Worm (Caenorhabditis elegans) whole organism, midembryonic: ENCODE data around the gene T07D3.4.

Experiments used
- T22C8.4 ChIP-seq: fragments of 200-800 bp; sonication (Bioruptor generic); IDR thresholded peaks from 2 replicates; pipeline ENCODE4 v1.3.6; 2022; ENCODE audit warnings: missing genetic modification characterization, missing compliant biosample characterization
- cog-1 ChIP-seq: sonication (generic microtip); optimal IDR thresholded peaks from 2 replicates; lab custom pipeline; 2016; ENCODE audit warnings: missing genetic modification characterization, missing compliant biosample characterization
- flt-1 ChIP-seq: fragments of 200-800 bp; sonication (Bioruptor generic); IDR thresholded peaks from 2 replicates; pipeline ENCODE4 v1.3.6; 2022; ENCODE audit warnings: missing genetic modification characterization, missing compliant biosample characterization
- klf-2 ChIP-seq: fragments of 200-800 bp; sonication (Bioruptor generic); conservative IDR thresholded peaks from 2 replicates; pipeline ENCODE4 v1.3.6; 2022; ENCODE audit warnings: missing genetic modification reagents, missing genetic modification characterization, missing compliant biosample characterization
- ref-1 ChIP-seq: fragments of 200-800 bp; sonication (Bioruptor generic); conservative IDR thresholded peaks from 2 replicates; pipeline ENCODE4 v1.3.6; 2022; ENCODE audit warnings: missing genetic modification reagents, missing genetic modification characterization, missing compliant biosample characterization
- tab-1 ChIP-seq: fragments of 200-800 bp; sonication (Bioruptor generic); IDR thresholded peaks from 2 replicates; pipeline ENCODE4 v1.3.6; 2022; ENCODE audit warnings: missing genetic modification characterization, missing compliant biosample characterization
- ztf-23 ChIP-seq: fragments of 200-800 bp; sonication (Bioruptor generic); IDR thresholded peaks from 2 replicates; pipeline ENCODE4 v1.3.6; 2022; ENCODE audit warnings: missing genetic modification reagents, missing genetic modification characterization, missing compliant biosample characterization
- ztf-29 ChIP-seq: fragments of 200-800 bp; sonication (Bioruptor generic); IDR thresholded peaks from 2 replicates; pipeline ENCODE4 v1.3.6; 2022; ENCODE audit warnings: missing genetic modification reagents, missing genetic modification characterization, missing compliant biosample characterization

Gene T07D3.4

DNA sequence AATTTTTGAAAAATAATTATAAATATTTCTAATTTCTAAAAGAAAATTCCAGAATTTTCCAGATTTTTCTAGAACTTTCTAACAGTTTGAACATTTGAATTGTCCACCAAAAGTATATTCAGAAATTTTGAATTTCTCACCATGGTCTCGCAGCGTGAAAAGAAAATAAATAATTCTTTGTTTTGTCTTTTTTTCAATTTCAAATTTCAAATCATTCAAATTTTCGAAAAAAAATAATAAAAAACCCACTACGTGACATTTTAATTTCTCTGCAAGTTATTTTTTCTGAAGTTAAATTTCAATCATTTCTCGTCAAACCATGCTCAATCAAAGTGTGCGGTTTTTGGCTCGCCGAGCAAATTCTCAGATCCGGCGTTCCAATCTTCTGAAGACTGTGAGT is 44.6 kb downstream of the T07D3.4 start, which contains the start of gene acs-15:
Gene acs-15 (plus strand): TSS at position 301 of the 400 bp plus-strand sequence.
- TF ChIP-seq ztf-29 = no peak

DNA sequence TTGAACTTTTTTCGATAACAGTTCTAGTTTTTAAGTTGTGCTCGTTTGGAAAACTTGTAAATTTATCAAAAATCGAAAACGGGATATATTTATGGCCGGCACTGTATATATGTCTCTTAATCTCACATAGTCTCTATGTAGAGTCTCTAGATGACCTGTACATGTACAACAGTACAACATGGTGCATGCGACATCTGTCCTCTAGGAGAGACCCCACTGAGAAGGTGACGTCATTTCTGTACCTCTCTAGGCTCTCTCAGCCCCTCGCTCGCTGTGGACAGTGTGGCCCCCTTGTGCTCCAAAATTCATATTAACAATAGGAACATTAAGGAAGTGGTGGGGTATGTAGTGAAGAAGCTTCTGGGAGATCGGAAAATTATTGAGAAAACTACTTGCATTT is 49.2 kb downstream of the T07D3.4 start:
- TF ChIP-seq tab-1 (GFP tag; lab: Robert Waterston, UW) (no peak), ref-1 (GFP tag; lab: Robert Waterston, UW) (no peak), klf-2 (GFP tag; lab: Robert Waterston, UW) (no peak), flt-1 (GFP tag; lab: Robert Waterston, UW) (peak; percentile 54; the same call in 1 of the 2 replicates)

DNA sequence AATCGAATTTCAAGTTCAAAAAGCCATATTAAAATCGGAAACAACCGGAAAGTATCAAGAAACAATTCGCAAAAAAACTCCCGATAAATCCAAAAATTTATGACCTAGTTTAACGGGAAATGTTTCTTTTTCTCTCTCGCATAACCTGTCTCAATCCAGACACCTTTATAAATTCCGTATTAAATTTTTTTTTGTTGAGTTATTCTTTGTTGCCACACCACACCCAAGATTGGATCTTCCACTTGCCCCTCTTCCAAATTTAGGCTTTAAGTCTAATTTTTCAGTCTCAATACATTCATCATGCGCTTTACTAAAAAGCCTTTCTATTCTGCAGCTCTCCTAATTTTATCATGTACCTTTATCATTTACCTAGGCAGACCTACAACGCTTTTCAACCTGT is 50.4 kb downstream of the T07D3.4 start, which contains the start of gene R07C3.3:
Gene R07C3.3 (plus strand): TSS at position 301 of the 400 bp plus-strand sequence.
- TF ChIP-seq ztf-29 (no peak), ztf-23 (GFP tag; lab: Robert Waterston, UW) (no peak), cog-1 (tag; lab: Kevin White, UChicago) (no peak), T22C8.4 (GFP tag; lab: Robert Waterston, UW) (no peak), ref-1 (GFP tag; lab: Robert Waterston, UW) (no peak)
